Worm (Caenorhabditis elegans): Measurements from ENCODE around the gene W02A2.9.

- TF ChIP-seq hlh-12 (tag; optimal IDR thresholded peaks at IDR 0.05) = no peak
- no peak for TF ChIP-seq snpc-4 (GFP tag; optimal IDR thresholded peaks at IDR 0.05)
- TF ChIP-seq snpc-4 (tag; optimal IDR thresholded peaks at IDR 0.05) = peak in 1 of 4 experiments; percentile 3
- no peak for TF ChIP-seq lsy-27 (tag; optimal IDR thresholded peaks at IDR 0.05; ENCODE audit: borderline replicate concordance, insufficient read depth)
- no peak for TF ChIP-seq him-1 (tag; optimal IDR thresholded peaks at IDR 0.05)
- no peak for TF ChIP-seq rec-8 (tag; optimal IDR thresholded peaks at IDR 0.05)
- TF ChIP-seq unc-62 (GFP tag; optimal IDR thresholded peaks at IDR 0.05) = no peak
- TF ChIP-seq dox-1 (GFP tag; IDR thresholded peaks at IDR 0.05) = no peak
- no peak for TF ChIP-seq efl-1 (GFP tag; optimal IDR thresholded peaks at IDR 0.05)
- no peak for TF ChIP-seq zim-3 (tag; optimal IDR thresholded peaks at IDR 0.05)
Measured at ce11 chrIV:13370235-13370739, 22.8 kb downstream of the W02A2.9 start, which contains the start of the genes rla-2, popl-7 and Y62E10A.24.
